Fruit fly (Drosophila melanogaster) whole organism, embryonic: Measurements from ENCODE around the gene CG10866.

Source experiments
- ATbp ChIP-seq: fragments of 200-800 bp; sonication (Bioruptor generic); optimal IDR thresholded peaks from 2 replicates; lab custom pipeline; 2017; ENCODE audit warnings: missing biosample characterization, mild to moderate bottlenecking, missing genetic modification characterization, missing genetic modification reagents
- Atf-2 ChIP-seq: fragments of 200-800 bp; sonication (Bioruptor generic); optimal IDR thresholded peaks from 2 replicates; lab custom pipeline; 2016; ENCODE audit warnings: missing biosample characterization, missing genetic modification characterization
- Atf6 ChIP-seq: fragments of 200-800 bp; sonication (Bioruptor generic); IDR thresholded peaks from 2 replicates; pipeline ENCODE4 v1.3.6; 2022; ENCODE audit warnings: missing biosample characterization, missing genetic modification characterization
- CG10209 ChIP-seq: fragments of 200-800 bp; sonication (Bioruptor generic); optimal IDR thresholded peaks from 3 replicates; lab custom pipeline; 2017; ENCODE audit warnings: missing biosample characterization, mild to moderate bottlenecking, missing genetic modification characterization, missing genetic modification reagents
- CG10431 ChIP-seq: fragments of 200-800 bp; sonication (Bioruptor generic); optimal IDR thresholded peaks from 3 replicates; lab custom pipeline; 2018; ENCODE audit warnings: missing biosample characterization, mild to moderate bottlenecking, missing genetic modification characterization
- CG10462 ChIP-seq: fragments of 200-800 bp; sonication (Bioruptor generic); optimal IDR thresholded peaks from 2 replicates; lab custom pipeline; 2016; ENCODE audit warnings: missing biosample characterization, missing genetic modification characterization
- CG10543 ChIP-seq: fragments of 200-800 bp; sonication (Bioruptor generic); optimal IDR thresholded peaks from 3 replicates; lab custom pipeline; 2017; ENCODE audit warnings: missing biosample characterization, mild to moderate bottlenecking, missing genetic modification characterization, moderate library complexity
- CG13123 ChIP-seq: fragments of 200-800 bp; sonication (Bioruptor generic); optimal IDR thresholded peaks from 2 replicates; lab custom pipeline; 2016; ENCODE audit warnings: missing biosample characterization, missing genetic modification characterization
- CG15073 ChIP-seq: fragments of 200-800 bp; sonication (Bioruptor generic); optimal IDR thresholded peaks from 2 replicates; lab custom pipeline; 2016; ENCODE audit warnings: missing biosample characterization, missing genetic modification characterization
- CG15696 ChIP-seq: fragments of 200-800 bp; sonication (Bioruptor generic); optimal IDR thresholded peaks from 2 replicates; lab custom pipeline; 2019; ENCODE audit warnings: missing biosample characterization, mild to moderate bottlenecking, missing genetic modification characterization, moderate library complexity
- CG17385 ChIP-seq: fragments of 200-800 bp; sonication (Bioruptor generic); optimal IDR thresholded peaks from 3 replicates; lab custom pipeline; 2018; ENCODE audit warnings: missing biosample characterization, mild to moderate bottlenecking, missing genetic modification characterization
- CG18262 ChIP-seq: fragments of 200-800 bp; optimal IDR thresholded peaks from 3 replicates; lab custom pipeline; 2019; ENCODE audit warnings: missing biosample characterization, mild to moderate bottlenecking, missing genetic modification characterization, moderate library complexity
- CG31441 ChIP-seq: fragments of 200-800 bp; sonication (Bioruptor generic); IDR thresholded peaks from 2 replicates; pipeline ENCODE4 v1.3.6; 2022; ENCODE audit warnings: missing biosample characterization, missing genetic modification characterization
- CG32772 ChIP-seq: fragments of 200-800 bp; sonication (Bioruptor generic); IDR thresholded peaks from 2 replicates; pipeline ENCODE4 v1.3.6; 2022; ENCODE audit warnings: missing biosample characterization, missing genetic modification characterization
- CG34376 ChIP-seq: fragments of 200-800 bp; sonication (Bioruptor generic); optimal IDR thresholded peaks from 2 replicates; lab custom pipeline; 2018; ENCODE audit warnings: missing biosample characterization, mild to moderate bottlenecking, missing genetic modification characterization
- CG4424 ChIP-seq: fragments of 200-800 bp; sonication (Bioruptor generic); optimal IDR thresholded peaks from 3 replicates; lab custom pipeline; 2016; ENCODE audit warnings: missing biosample characterization, missing genetic modification characterization
- CG5180 ChIP-seq: fragments of 200-800 bp; sonication (Bioruptor generic); optimal IDR thresholded peaks from 3 replicates; lab custom pipeline; 2017; ENCODE audit warnings: missing biosample characterization, missing genetic modification characterization, mild to moderate bottlenecking, moderate library complexity, missing genetic modification reagents
- CG6254 ChIP-seq: fragments of 200-800 bp; sonication (Bioruptor generic); optimal IDR thresholded peaks from 3 replicates; lab custom pipeline; 2017; ENCODE audit warnings: mild to moderate bottlenecking, missing biosample characterization, missing genetic modification reagents, missing genetic modification characterization
- CG7928 ChIP-seq: fragments of 200-800 bp; sonication (Bioruptor generic); optimal IDR thresholded peaks from 2 replicates; lab custom pipeline; 2017; ENCODE audit warnings: missing biosample characterization, mild to moderate bottlenecking, missing genetic modification characterization
- D19B ChIP-seq: fragments of 200-800 bp; sonication (Bioruptor generic); optimal IDR thresholded peaks from 2 replicates; lab custom pipeline; 2017; ENCODE audit warnings: missing biosample characterization, mild to moderate bottlenecking, missing genetic modification characterization
- E2f1 ChIP-seq: fragments of 200-800 bp; sonication (Bioruptor generic); IDR thresholded peaks from 2 replicates; pipeline ENCODE4 v1.3.6; 2022; ENCODE audit warnings: missing biosample characterization, missing genetic modification characterization
- E2f2 ChIP-seq: fragments of 200-800 bp; sonication (Bioruptor generic); IDR thresholded peaks from 2 replicates; pipeline ENCODE4 v1.3.6; 2022; ENCODE audit warnings: missing biosample characterization, missing genetic modification characterization
- Ets97D ChIP-seq: fragments of 200-800 bp; sonication (Bioruptor generic); optimal IDR thresholded peaks from 3 replicates; lab custom pipeline; 2016; ENCODE audit warnings: missing biosample characterization, missing genetic modification characterization
- Gsc ChIP-seq: fragments of 200-800 bp; sonication (Bioruptor generic); IDR thresholded peaks from 2 replicates; pipeline ENCODE4 v1.3.6; 2022; ENCODE audit warnings: missing biosample characterization, missing genetic modification characterization
- Hmx ChIP-seq: fragments of 200-800 bp; sonication (Bioruptor generic); optimal IDR thresholded peaks from 2 replicates; lab custom pipeline; 2016; ENCODE audit warnings: missing biosample characterization, missing genetic modification characterization
- Hr39 ChIP-seq: fragments of >200 bp; optimal IDR thresholded peaks from 2 replicates; lab custom pipeline; 2017
- Jarid2 ChIP-seq: fragments of 200-800 bp; sonication (Bioruptor generic); optimal IDR thresholded peaks from 3 replicates; lab custom pipeline; 2017; ENCODE audit warnings: mild to moderate bottlenecking, missing biosample characterization, missing genetic modification reagents, missing genetic modification characterization
- NC2β ChIP-seq: fragments of 200-800 bp; sonication (Bioruptor generic); optimal IDR thresholded peaks from 2 replicates; lab custom pipeline; 2016; ENCODE audit warnings: missing biosample characterization, missing genetic modification characterization
- Neu2 ChIP-seq: fragments of 200-800 bp; sonication (Bioruptor generic); optimal IDR thresholded peaks from 3 replicates; lab custom pipeline; 2016; ENCODE audit warnings: missing biosample characterization, missing genetic modification characterization, borderline replicate concordance
- aop ChIP-seq: fragments of 200-800 bp; sonication (Bioruptor generic); IDR thresholded peaks from 2 replicates; pipeline ENCODE4 v1.3.6; 2022; ENCODE audit warnings: missing biosample characterization, missing genetic modification characterization
- bab2 ChIP-seq: fragments of 200-800 bp; sonication (Bioruptor generic); optimal IDR thresholded peaks from 2 replicates; lab custom pipeline; 2016; ENCODE audit warnings: missing biosample characterization, missing genetic modification characterization
- bigmax ChIP-seq: fragments of 200-800 bp; sonication (Bioruptor generic); optimal IDR thresholded peaks from 2 replicates; lab custom pipeline; 2018; ENCODE audit warnings: missing biosample characterization, mild to moderate bottlenecking, missing genetic modification characterization
- bsh ChIP-seq, 2 experiments: fragments of 200-800 bp; sonication (Bioruptor generic); optimal IDR thresholded peaks; 2 replicates each; lab custom pipeline; 2017 to 2018; ENCODE audit warnings: mild to moderate bottlenecking in 2 of 2, missing biosample characterization in 2 of 2, missing genetic modification characterization in 2 of 2, moderate library complexity in 1 of 2
- btn ChIP-seq: fragments of 200-800 bp; sonication (Bioruptor generic); optimal IDR thresholded peaks from 2 replicates; lab custom pipeline; 2016; ENCODE audit warnings: missing biosample characterization, missing genetic modification characterization
- croc ChIP-seq: fragments of 200-800 bp; sonication (Bioruptor generic); conservative IDR thresholded peaks from 3 replicates; pipeline ENCODE4 v1.3.6; 2022; ENCODE audit warnings: missing biosample characterization, missing genetic modification characterization
- eve ChIP-seq, 2 experiments: fragments of >200 bp; optimal IDR thresholded peaks; 2 replicates each; lab custom pipeline; 2017; ENCODE audit warnings: missing biosample characterization in 2 of 2, missing genetic modification characterization in 2 of 2
- fd96Cb ChIP-seq: fragments of 200-800 bp; sonication (Bioruptor generic); optimal IDR thresholded peaks from 2 replicates; lab custom pipeline; 2018; ENCODE audit warnings: missing biosample characterization, mild to moderate bottlenecking, missing genetic modification characterization, moderate library complexity
- gsb-n ChIP-seq: fragments of 200-800 bp; sonication (Bioruptor generic); optimal IDR thresholded peaks from 3 replicates; lab custom pipeline; 2018; ENCODE audit warnings: missing biosample characterization, mild to moderate bottlenecking, missing genetic modification characterization
- h ChIP-seq: fragments of >200 bp; optimal IDR thresholded peaks from 2 replicates; lab custom pipeline; 2017
- lab ChIP-seq: fragments of 200-800 bp; sonication (Bioruptor generic); optimal IDR thresholded peaks from 3 replicates; lab custom pipeline; 2017; ENCODE audit warnings: missing biosample characterization, missing genetic modification characterization, mild to moderate bottlenecking, moderate library complexity, missing genetic modification reagents
- luna ChIP-seq: fragments of 200-800 bp; sonication (Bioruptor generic); optimal IDR thresholded peaks from 2 replicates; lab custom pipeline; 2016; ENCODE audit warnings: missing biosample characterization, missing genetic modification characterization
- maf-S ChIP-seq: fragments of 200-800 bp; sonication (Bioruptor generic); optimal IDR thresholded peaks from 2 replicates; lab custom pipeline; 2016; ENCODE audit warnings: missing biosample characterization, missing genetic modification characterization
- oc ChIP-seq: fragments of 200-800 bp; sonication (Bioruptor generic); optimal IDR thresholded peaks from 2 replicates; lab custom pipeline; 2018; ENCODE audit warnings: missing biosample characterization, mild to moderate bottlenecking, missing genetic modification characterization, moderate library complexity
- pfk ChIP-seq: fragments of 200-800 bp; sonication (Bioruptor generic); optimal IDR thresholded peaks from 2 replicates; lab custom pipeline; 2018; ENCODE audit warnings: missing biosample characterization, mild to moderate bottlenecking, missing genetic modification characterization, moderate library complexity
- pnt ChIP-seq: fragments of 200-800 bp; sonication (Bioruptor generic); optimal IDR thresholded peaks from 3 replicates; lab custom pipeline; 2016; ENCODE audit warnings: missing biosample characterization, missing genetic modification characterization
- pzg ChIP-seq: fragments of 200-800 bp; sonication (Bioruptor generic); optimal IDR thresholded peaks from 3 replicates; lab custom pipeline; 2018; ENCODE audit warnings: missing biosample characterization, mild to moderate bottlenecking, missing genetic modification characterization, moderate library complexity
- sob ChIP-seq: fragments of 200-800 bp; sonication (Bioruptor generic); IDR thresholded peaks from 2 replicates; pipeline ENCODE4 v1.3.6; 2022; ENCODE audit warnings: missing biosample characterization, missing genetic modification characterization
- sqz ChIP-seq: fragments of 200-800 bp; sonication (Bioruptor generic); optimal IDR thresholded peaks from 3 replicates; lab custom pipeline; 2018; ENCODE audit warnings: missing biosample characterization, mild to moderate bottlenecking, missing genetic modification characterization
- tna ChIP-seq: fragments of 200-800 bp; sonication (Bioruptor generic); IDR thresholded peaks from 2 replicates; pipeline ENCODE4 v1.3.6; 2022; ENCODE audit warnings: missing biosample characterization, missing genetic modification characterization; ENCODE audit not compliant: partially characterized antibody
- zen ChIP-seq: fragments of 200-800 bp; sonication (Bioruptor generic); optimal IDR thresholded peaks from 3 replicates; lab custom pipeline; 2018; ENCODE audit warnings: missing biosample characterization, mild to moderate bottlenecking, missing genetic modification characterization, moderate library complexity

The CG10866 gene

DNA sequence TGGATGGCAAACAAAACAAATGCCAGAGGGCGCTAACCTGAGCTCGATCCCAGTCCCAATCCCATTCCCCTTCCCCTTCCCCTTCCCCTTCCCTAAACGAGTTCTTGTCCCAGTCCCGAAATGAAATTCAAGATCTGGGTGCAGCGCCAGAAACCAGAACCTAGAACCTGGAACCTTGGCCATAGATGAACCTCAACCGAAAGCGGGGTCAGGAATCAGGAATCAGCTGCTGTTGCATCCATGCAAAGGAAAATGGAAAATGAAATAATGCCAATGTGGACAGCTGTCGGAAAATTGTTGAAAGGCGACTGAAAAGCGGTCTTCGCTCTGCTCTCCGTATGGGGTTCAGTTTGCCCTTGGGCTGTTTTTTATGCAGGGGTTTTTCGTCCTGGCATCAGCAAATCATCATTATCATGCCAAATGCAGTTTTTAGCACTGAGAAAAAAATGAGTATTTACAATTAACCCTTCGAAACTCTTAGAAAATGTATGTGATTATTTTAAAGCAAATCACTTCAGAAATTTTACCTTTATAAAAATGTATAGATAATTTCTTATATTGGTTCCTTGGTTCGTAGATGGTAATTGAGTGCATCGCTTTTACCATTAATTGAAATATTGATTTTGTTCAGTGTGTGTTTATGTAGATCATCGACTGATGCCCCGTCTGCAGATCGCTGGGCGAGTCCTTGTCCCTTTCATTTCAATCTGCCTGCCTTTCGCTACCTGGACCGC lies 40.0 kb upstream of the CG10866 start (continued):
- TF ChIP-seq CG10543 (GFP tag; lab: Kevin White, UChicago): no peak
- TF ChIP-seq CG5180 (GFP tag; lab: Kevin White, UChicago): no peak
- TF ChIP-seq Jarid2 (GFP tag; lab: Kevin White, UChicago): no peak
- TF ChIP-seq CG4424 (GFP tag; lab: Kevin White, UChicago): peak; percentile 51
- no peak for TF ChIP-seq bab2 (GFP tag; lab: Kevin White, UChicago)
- no peak for TF ChIP-seq gsb-n (tag; lab: Kevin White, UChicago)
- TF ChIP-seq sob (GFP tag; lab: Robert Waterston, UW): no peak
- TF ChIP-seq zen (tag; lab: Kevin White, UChicago): peak; percentile 90
- no peak for TF ChIP-seq h (lab: Kevin White, UChicago)
- TF ChIP-seq aop (GFP tag; lab: Robert Waterston, UW): no peak
- no peak for TF ChIP-seq Atf6
- TF ChIP-seq Gsc: no peak
- no peak for TF ChIP-seq E2f1 (GFP tag; lab: Robert Waterston, UW)
- TF ChIP-seq CG31441: peak; percentile 56; the same call in 1 of the 2 replicates
- TF ChIP-seq bigmax (GFP tag; lab: Kevin White, UChicago): no peak
- TF ChIP-seq Neu2 (GFP tag; lab: Kevin White, UChicago): no peak
- TF ChIP-seq CG17385 (GFP tag; lab: Kevin White, UChicago): no peak
- TF ChIP-seq eve (GFP tag; optimal IDR thresholded peaks at IDR 0.05; lab: Kevin White, UChicago): no peak
- TF ChIP-seq pzg (GFP tag; lab: Kevin White, UChicago): no peak
- TF ChIP-seq D19B: no peak
- TF ChIP-seq CG34376 (GFP tag; lab: Kevin White, UChicago): no peak
- no peak for TF ChIP-seq CG13123 (GFP tag; lab: Kevin White, UChicago)
- no peak for TF ChIP-seq pfk (GFP tag; lab: Kevin White, UChicago)
- TF ChIP-seq CG15696 (tag; lab: Kevin White, UChicago): peak; percentile 87
- TF ChIP-seq maf-S (GFP tag; lab: Kevin White, UChicago): no peak
- TF ChIP-seq ATbp: no peak
- TF ChIP-seq sqz: peak; percentile 89
- peak; percentile 38 for TF ChIP-seq NC2β
- no peak for TF ChIP-seq oc (tag; lab: Kevin White, UChicago)
- TF ChIP-seq fd96Cb (tag; lab: Kevin White, UChicago): peak; percentile 36
- TF ChIP-seq luna (GFP tag; lab: Kevin White, UChicago): no peak
- no peak for TF ChIP-seq Ets97D (GFP tag; lab: Kevin White, UChicago)
- no peak for TF ChIP-seq Hr39 (lab: Kevin White, UChicago)
- peak; percentile 78 for TF ChIP-seq CG18262 (tag; lab: Kevin White, UChicago)
- TF ChIP-seq CG10209: peak; percentile 9
- 0 out of 3 replicates have a peak, but pooled peaks have one; percentile 17 for TF ChIP-seq croc (GFP tag; lab: Robert Waterston, UW)
- TF ChIP-seq E2f2 (GFP tag; lab: Robert Waterston, UW): no peak
- TF ChIP-seq lab (GFP tag; lab: Kevin White, UChicago): no peak
- no peak for TF ChIP-seq tna
- TF ChIP-seq Hmx (GFP tag; lab: Kevin White, UChicago): no peak
- no peak for TF ChIP-seq CG6254 (GFP tag; lab: Kevin White, UChicago)
- TF ChIP-seq CG32772: no peak
- no peak for TF ChIP-seq pnt (GFP tag; lab: Kevin White, UChicago)
- no peak for TF ChIP-seq CG7928
- no peak for TF ChIP-seq CG10462 (GFP tag; lab: Kevin White, UChicago)
- TF ChIP-seq btn (GFP tag; lab: Kevin White, UChicago): no peak
- TF ChIP-seq Atf-2 (GFP tag; lab: Kevin White, UChicago): no peak
- no peak for TF ChIP-seq CG15073 (GFP tag; lab: Kevin White, UChicago)
- TF ChIP-seq CG10431 (GFP tag; lab: Kevin White, UChicago): no peak
- TF ChIP-seq bsh (GFP tag; optimal IDR thresholded peaks at IDR 0.05; lab: Kevin White, UChicago): peak in 1 of 2 experiments; percentile 51
